Fruit fly (Drosophila melanogaster): Measurements from ENCODE around the gene pes.
A peak's percentile ranks its signal among the peaks of the same experiment; 100 is the strongest.

Gene pes

dm6 chr2L:7993984-7994854, at the start of gene pes (continued):
- TF ChIP-seq esn (GFP tag; optimal IDR thresholded peaks at IDR 0.05) (peak; percentile 40), spab (GFP tag; optimal IDR thresholded peaks at IDR 0.05) (peak; percentile 89), CG15336 (GFP tag; IDR thresholded peaks at IDR 0.05) (peak; percentile 64), achi (GFP tag; optimal IDR thresholded peaks at IDR 0.05) (peak; percentile 42), CG6792 (GFP tag; optimal IDR thresholded peaks at IDR 0.05) (peak; percentile 89), CG6808 (GFP tag; optimal IDR thresholded peaks at IDR 0.05) (peak; percentile 94), OdsH (GFP tag; optimal IDR thresholded peaks at IDR 0.05) (peak; percentile 10), Ets96B (tag; optimal IDR thresholded peaks at IDR 0.05) (peak; percentile 81), Smox (GFP tag; optimal IDR thresholded peaks at IDR 0.05) (peak; percentile 31), fkh (GFP tag; optimal IDR thresholded peaks at IDR 0.05) (peak; percentile 96)

dm6 chr2L:8043282-8043668, 49.3 kb upstream of the pes start, which contains the start of gene Megf8:
Megf8 (plus strand) TSS chr2L:8043471.
- TF ChIP-seq Blimp-1 (GFP tag; optimal IDR thresholded peaks at IDR 0.05) (peak; percentile 100), vri (GFP tag; optimal IDR thresholded peaks at IDR 0.05) (no peak)

- peak; percentile 65 for TF ChIP-seq esn (GFP tag; optimal IDR thresholded peaks at IDR 0.05)
- peak; percentile 32; the same call in 2 of the 3 replicates for TF ChIP-seq CG6163 (GFP tag; IDR thresholded peaks at IDR 0.05)
- peak in 1 of 2 experiments; percentile 6 for TF ChIP-seq salr (GFP tag; optimal IDR thresholded peaks at IDR 0.05)
- TF ChIP-seq achi (GFP tag; optimal IDR thresholded peaks at IDR 0.05), result peak; percentile 100
- TF ChIP-seq svp (GFP tag), result no peak
- TF ChIP-seq OdsH (GFP tag; optimal IDR thresholded peaks at IDR 0.05), result no peak
- TF ChIP-seq CG31627 (GFP tag; optimal IDR thresholded peaks at IDR 0.05), result peak; percentile 59
- peak; percentile 39 for TF ChIP-seq CG1621 (tag; optimal IDR thresholded peaks at IDR 0.05)
- peak; percentile 32 for TF ChIP-seq cyc (GFP tag; optimal IDR thresholded peaks at IDR 0.05)
- no peak for TF ChIP-seq Eip93F (GFP tag; optimal IDR thresholded peaks at IDR 0.05)
- TF ChIP-seq CG11902 (GFP tag; optimal IDR thresholded peaks at IDR 0.05), result no peak
- TF ChIP-seq CG9139 (GFP tag; optimal IDR thresholded peaks at IDR 0.05), result no peak
- no peak for TF ChIP-seq Gug (GFP tag; IDR thresholded peaks at IDR 0.05)
- no peak for TF ChIP-seq CG6276 (GFP tag; optimal IDR thresholded peaks at IDR 0.05)
- TF ChIP-seq CG6854 (GFP tag; optimal IDR thresholded peaks at IDR 0.05), result peak; percentile 65
- no peak for TF ChIP-seq Met (GFP tag; optimal IDR thresholded peaks at IDR 0.05)
- no peak for TF ChIP-seq CG6792 (GFP tag; optimal IDR thresholded peaks at IDR 0.05)
- no peak for TF ChIP-seq Smox (GFP tag; optimal IDR thresholded peaks at IDR 0.05)
- peak; percentile 60; the same call in 2 of the 3 replicates for TF ChIP-seq eg (GFP tag; IDR thresholded peaks at IDR 0.05)
- peak; percentile 55 for TF ChIP-seq lz (GFP tag; optimal IDR thresholded peaks at IDR 0.05)
Measured at dm6 chr2L:8042645-8043281, 48.8 kb upstream of the pes start, which contains the start of gene RpL36A. RpL36A (minus strand) TSS chr2L:8042909.

- TF ChIP-seq CG10669 (GFP tag; optimal IDR thresholded peaks at IDR 0.05) (no peak), spab (GFP tag; optimal IDR thresholded peaks at IDR 0.05) (no peak), esn (GFP tag; optimal IDR thresholded peaks at IDR 0.05) (no peak)
Measured at dm6 chr2L:8040872-8041271, 46.9 kb upstream of the pes start, which contains the start of gene CCDC53. CCDC53 (plus strand) TSS chr2L:8041106.

- TF ChIP-seq CG11762 (GFP tag; optimal IDR thresholded peaks at IDR 0.05; ENCODE audit: insufficient read depth) (no peak), fkh (GFP tag; optimal IDR thresholded peaks at IDR 0.05) (no peak), Blimp-1 (GFP tag; optimal IDR thresholded peaks at IDR 0.05) (no peak), net (GFP tag; optimal IDR thresholded peaks at IDR 0.05) (no peak), Gug (GFP tag; IDR thresholded peaks at IDR 0.05) (no peak), CG8632 (GFP tag; optimal IDR thresholded peaks at IDR 0.05) (no peak), Lpt (GFP tag; optimal IDR thresholded peaks at IDR 0.05) (no peak), Ets96B (tag; optimal IDR thresholded peaks at IDR 0.05) (no peak), Hr38 (GFP tag; optimal IDR thresholded peaks at IDR 0.05) (no peak), CG6808 (GFP tag; optimal IDR thresholded peaks at IDR 0.05) (no peak), CG10669 (GFP tag; optimal IDR thresholded peaks at IDR 0.05) (no peak), spab (GFP tag; optimal IDR thresholded peaks at IDR 0.05) (no peak), CG6854 (GFP tag; optimal IDR thresholded peaks at IDR 0.05) (no peak), CG8119 (GFP tag; IDR thresholded peaks at IDR 0.05) (no peak), acj6 (GFP tag; optimal IDR thresholded peaks at IDR 0.05) (no peak), dsx (GFP tag; optimal IDR thresholded peaks at IDR 0.05; ENCODE audit: poor library complexity, severe bottlenecking) (no peak), CG4318 (GFP tag; optimal IDR thresholded peaks at IDR 0.05) (no peak)
Measured at dm6 chr2L:8039688-8040087, 45.7 kb upstream of the pes start, which contains the start of gene CG7367. CG7367 (minus strand) TSS chr2L:8039788.

Measured in whole organism, prepupa.